Worm (Caenorhabditis elegans): ENCODE data around the gene F16B4.6.

ce11 chrV:1577092-1577709, 9.8 kb upstream of the F16B4.6 start:
- TF ChIP-seq W03F9.2 (tag; optimal IDR thresholded peaks at IDR 0.05) (no peak), him-1 (tag; optimal IDR thresholded peaks at IDR 0.05) (no peak), dao-5 (tag; optimal IDR thresholded peaks at IDR 0.05) (no peak)

Data from whole organism, L4/young adult.